Worm (Caenorhabditis elegans) whole organism, dauer: Measurements from ENCODE around the gene mpc-1.

Experiments
- unc-62 ChIP-seq: sonication (generic microtip); optimal IDR thresholded peaks from 2 replicates; lab custom pipeline; 2017; ENCODE audit warnings: missing biosample characterization, missing genetic modification reagents, missing genetic modification characterization

The mpc-1 gene

ce11 chrIII:4413099-4413498, at the start of gene mpc-1:
Gene mpc-1, plus strand, starts transcription at chrIII:4413457.
- TF ChIP-seq unc-62 (GFP tag; lab: Kevin White, UChicago): no peak

ce11 chrIII:4364974-4365373, 48.3 kb upstream of the mpc-1 start, which contains the start of gene ckb-1:
Gene ckb-1, plus strand, starts transcription at chrIII:4365274.
- TF ChIP-seq unc-62 (GFP tag; lab: Kevin White, UChicago): no peak

ce11 chrIII:4367649-4368048, 45.6 kb upstream of the mpc-1 start, which contains the start of gene ckb-2:
Gene ckb-2, plus strand, starts transcription at chrIII:4367949.
- no peak for TF ChIP-seq unc-62 (GFP tag; lab: Kevin White, UChicago)

ce11 chrIII:4370585-4370984, 42.7 kb upstream of the mpc-1 start, which contains the start of gene ckb-3:
Gene ckb-3, plus strand, starts transcription at chrIII:4370885.
- no peak for TF ChIP-seq unc-62 (GFP tag; lab: Kevin White, UChicago)

- no peak for TF ChIP-seq unc-62 (GFP tag; lab: Kevin White, UChicago)
Observed at ce11 chrIII:4372894-4373293, 40.4 kb upstream of the mpc-1 start.

- no peak for TF ChIP-seq unc-62 (GFP tag; lab: Kevin White, UChicago)
Observed at ce11 chrIII:4374854-4375253, 38.4 kb upstream of the mpc-1 start, which contains the start of gene pals-26. Gene pals-26, plus strand, starts transcription at chrIII:4375154.

ce11 chrIII:4379717-4380116, 33.5 kb upstream of the mpc-1 start, which contains the start of gene B0284.3:
Gene B0284.3, minus strand, starts transcription at chrIII:4379817.
- no peak for TF ChIP-seq unc-62 (GFP tag; lab: Kevin White, UChicago)

ce11 chrIII:4380835-4381234, 32.4 kb upstream of the mpc-1 start:
- no peak for TF ChIP-seq unc-62 (GFP tag; lab: Kevin White, UChicago)

ce11 chrIII:4381343-4381742, 31.9 kb upstream of the mpc-1 start, which contains the start of gene pals-27:
Gene pals-27, plus strand, starts transcription at chrIII:4381643.
- TF ChIP-seq unc-62 (GFP tag; lab: Kevin White, UChicago): no peak

ce11 chrIII:4382118-4382517, 31.1 kb upstream of the mpc-1 start:
- TF ChIP-seq unc-62 (GFP tag; lab: Kevin White, UChicago): no peak

ce11 chrIII:4384487-4384886, 28.8 kb upstream of the mpc-1 start, which contains the start of gene pals-28:
Gene pals-28, plus strand, starts transcription at chrIII:4384787.
- TF ChIP-seq unc-62 (GFP tag; lab: Kevin White, UChicago): no peak

- TF ChIP-seq unc-62 (GFP tag; lab: Kevin White, UChicago): no peak
Observed at ce11 chrIII:4390421-4390820, 22.8 kb upstream of the mpc-1 start.

- no peak for TF ChIP-seq unc-62 (GFP tag; lab: Kevin White, UChicago)
Observed at ce11 chrIII:4391319-4391718, 21.9 kb upstream of the mpc-1 start.

ce11 chrIII:4391938-4392337, 21.3 kb upstream of the mpc-1 start:
- TF ChIP-seq unc-62 (GFP tag; lab: Kevin White, UChicago): no peak

- TF ChIP-seq unc-62 (GFP tag; lab: Kevin White, UChicago): no peak
Observed at ce11 chrIII:4394496-4394895, 18.8 kb upstream of the mpc-1 start, which contains the start of gene R07E5.4. Gene R07E5.4, plus strand, starts transcription at chrIII:4394796.

- TF ChIP-seq unc-62 (GFP tag; lab: Kevin White, UChicago): no peak
Observed at ce11 chrIII:4395857-4396256, 17.4 kb upstream of the mpc-1 start.

- no peak for TF ChIP-seq unc-62 (GFP tag; lab: Kevin White, UChicago)
Observed at ce11 chrIII:4397115-4397514, 16.1 kb upstream of the mpc-1 start, which contains the start of gene R07E5.5. Gene R07E5.5, plus strand, starts transcription at chrIII:4397415.
